Fruit fly (Drosophila melanogaster): Measurements from ENCODE around the gene SNF4Agamma.

SNF4Agamma gene

DNA sequence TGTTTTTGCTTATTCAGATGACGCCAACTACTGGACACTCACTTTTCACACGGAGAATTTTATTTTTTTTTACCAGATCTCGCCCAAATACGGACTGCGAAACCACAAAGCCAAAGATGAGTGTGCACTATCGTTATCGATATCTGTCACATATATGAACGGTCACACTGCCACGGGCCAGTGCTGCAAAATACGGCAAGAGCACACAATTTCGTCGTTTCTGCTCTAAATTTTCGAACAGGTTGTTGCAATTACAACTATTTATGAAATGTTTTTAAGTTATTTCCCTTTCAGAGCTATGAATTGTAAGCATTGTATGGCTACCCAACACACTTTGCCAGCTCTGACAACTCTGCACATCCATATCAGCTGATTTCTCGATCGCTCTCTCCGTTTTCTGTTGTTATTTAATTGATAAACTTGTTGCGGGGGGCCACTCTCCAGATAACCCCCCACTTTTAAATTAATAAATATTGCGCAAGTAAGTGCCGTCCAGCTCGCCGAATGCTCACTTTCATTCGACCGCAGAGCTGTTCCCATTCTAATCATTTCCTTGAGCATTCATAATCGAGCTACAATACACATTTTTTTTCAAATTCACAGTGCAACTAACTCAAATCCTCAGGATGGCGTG lies 13.1 kb upstream of the SNF4Agamma start, which contains the start of the genes slmb and CG5793 (continued):
- no peak for TF ChIP-seq Oaz (GFP tag; IDR thresholded peaks at IDR 0.05)
- TF ChIP-seq CG7839 (tag; optimal IDR thresholded peaks at IDR 0.05): no peak
- no peak for TF ChIP-seq CG32767 (GFP tag; IDR thresholded peaks at IDR 0.05)
- TF ChIP-seq CG3847 (GFP tag; IDR thresholded peaks at IDR 0.05): peak; percentile 74
- 0 out of 2 replicates have a peak, but pooled peaks have one; percentile 10 for TF ChIP-seq CG11247 (GFP tag; IDR thresholded peaks at IDR 0.05)
- peak; percentile 56 for TF ChIP-seq CG7786 (GFP tag; optimal IDR thresholded peaks at IDR 0.05)
- TF ChIP-seq Taf1 (GFP tag; IDR thresholded peaks at IDR 0.05): no peak
- peak; percentile 56 for TF ChIP-seq CG4424 (GFP tag; optimal IDR thresholded peaks at IDR 0.05)
- no peak for TF ChIP-seq gem (tag; optimal IDR thresholded peaks at IDR 0.05)
- TF ChIP-seq sc (optimal IDR thresholded peaks at IDR 0.05): no peak
- TF ChIP-seq sc (GFP tag; optimal IDR thresholded peaks at IDR 0.05): no peak
- peak; percentile 31 for TF ChIP-seq CG10209 (GFP tag; optimal IDR thresholded peaks at IDR 0.05)
- no peak; the same call in 1 of the 2 replicates for TF ChIP-seq crol (GFP tag; IDR thresholded peaks at IDR 0.05)
- TF ChIP-seq bcd (GFP tag; optimal IDR thresholded peaks at IDR 0.05): peak; percentile 53
- TF ChIP-seq CG9817 (tag; optimal IDR thresholded peaks at IDR 0.05): peak; percentile 24
- TF ChIP-seq inv (GFP tag; IDR thresholded peaks at IDR 0.05; ENCODE audit: partially characterized antibody): peak; percentile 54
- peak; percentile 11 for TF ChIP-seq Six4 (GFP tag; optimal IDR thresholded peaks at IDR 0.05)
- TF ChIP-seq CG7987 (GFP tag; optimal IDR thresholded peaks at IDR 0.05): no peak
- no peak for TF ChIP-seq dan (GFP tag; IDR thresholded peaks at IDR 0.05)
- no peak for TF ChIP-seq H15 (GFP tag; IDR thresholded peaks at IDR 0.05)
- peak; percentile 57 for TF ChIP-seq Atf3 (GFP tag; optimal IDR thresholded peaks at IDR 0.05)
- no peak for TF ChIP-seq CG6813 (GFP tag; optimal IDR thresholded peaks at IDR 0.05)
- peak; percentile 90 for TF ChIP-seq sens (GFP tag)
- peak; percentile 33 for TF ChIP-seq trh (GFP tag; optimal IDR thresholded peaks at IDR 0.05)
- no peak for TF ChIP-seq CG14965 (GFP tag; optimal IDR thresholded peaks at IDR 0.05; ENCODE audit: borderline replicate concordance)
- TF ChIP-seq CG1024 (GFP tag; IDR thresholded peaks at IDR 0.05): peak; percentile 43
- no peak for TF ChIP-seq org-1 (GFP tag; optimal IDR thresholded peaks at IDR 0.05)
- peak; percentile 59 for TF ChIP-seq Dip3 (GFP tag; optimal IDR thresholded peaks at IDR 0.05)
- no peak for TF ChIP-seq seq (GFP tag; IDR thresholded peaks at IDR 0.05)
- peak; percentile 9 for TF ChIP-seq luna (GFP tag; optimal IDR thresholded peaks at IDR 0.05)
- TF ChIP-seq Awh (GFP tag; IDR thresholded peaks at IDR 0.05): no peak
- no peak for TF ChIP-seq CG18262 (tag; optimal IDR thresholded peaks at IDR 0.05)
- peak; percentile 60 for TF ChIP-seq CG1792 (GFP tag; optimal IDR thresholded peaks at IDR 0.05)
- TF ChIP-seq CG1647 (GFP tag; optimal IDR thresholded peaks at IDR 0.05): no peak
- no peak for TF ChIP-seq pita (GFP tag; optimal IDR thresholded peaks at IDR 0.05)
- no peak for TF ChIP-seq CG16815 (GFP tag; optimal IDR thresholded peaks at IDR 0.05)
- TF ChIP-seq CG33213 (GFP tag; optimal IDR thresholded peaks at IDR 0.05): peak; percentile 48
- TF ChIP-seq en (GFP tag; optimal IDR thresholded peaks at IDR 0.05): no peak
- no peak for TF ChIP-seq Hmx (GFP tag; optimal IDR thresholded peaks at IDR 0.05)
- peak; percentile 61 for TF ChIP-seq HLH54F (GFP tag; optimal IDR thresholded peaks at IDR 0.05)
- peak; percentile 43 for TF ChIP-seq CG8924 (tag; optimal IDR thresholded peaks at IDR 0.05)
- TF ChIP-seq unc-4 (GFP tag; IDR thresholded peaks at IDR 0.05; ENCODE audit: partially characterized antibody): peak; percentile 72
- peak; percentile 8; the same call in 1 of the 2 replicates for TF ChIP-seq lmd (GFP tag; IDR thresholded peaks at IDR 0.05)
- no peak for TF ChIP-seq Mrtf (GFP tag; IDR thresholded peaks at IDR 0.05)
- TF ChIP-seq Sry-β (GFP tag; optimal IDR thresholded peaks at IDR 0.05): peak; percentile 21
- no peak for TF ChIP-seq dmrt99B (tag; optimal IDR thresholded peaks at IDR 0.05)
- 0 out of 2 replicates have a peak, but pooled peaks have one; percentile 26 for TF ChIP-seq Ptx1 (GFP tag; IDR thresholded peaks at IDR 0.05)
- peak; percentile 42 for TF ChIP-seq Chrac-16 (GFP tag; optimal IDR thresholded peaks at IDR 0.05)
- peak; percentile 73 for TF ChIP-seq CG10431 (GFP tag; optimal IDR thresholded peaks at IDR 0.05)
- TF ChIP-seq nmo (GFP tag; optimal IDR thresholded peaks at IDR 0.05): peak; percentile 61
- no peak for TF ChIP-seq al (GFP tag; IDR thresholded peaks at IDR 0.05)
